Worm (Caenorhabditis elegans) whole organism, mixed stage, embryonic: ENCODE data around the gene W08F4.10.

Experiments used
- blmp-1 ChIP-seq: fragments of 150-350 bp; optimal IDR thresholded peaks from 2 replicates; lab custom pipeline; 2014; ENCODE audit warnings: missing biosample characterization, missing genetic modification characterization
- ceh-43 ChIP-seq: fragments of 200-800 bp; sonication (Bioruptor generic); optimal IDR thresholded peaks from 2 replicates; lab custom pipeline; 2018; ENCODE audit warnings: mild to moderate bottlenecking, missing genetic modification characterization, moderate library complexity, missing compliant biosample characterization
- ces-1 ChIP-seq: fragments of 150-350 bp; optimal IDR thresholded peaks from 2 replicates; lab custom pipeline; 2014; ENCODE audit warnings: missing biosample characterization, missing genetic modification reagents, missing genetic modification characterization
- cnd-1 ChIP-seq: fragments of 200-800 bp; sonication (Bioruptor generic); optimal IDR thresholded peaks from 2 replicates; lab custom pipeline; 2018; ENCODE audit warnings: mild to moderate bottlenecking, missing genetic modification characterization, missing compliant biosample characterization
- ham-2 ChIP-seq: fragments of 200-800 bp; sonication (Bioruptor generic); optimal IDR thresholded peaks from 2 replicates; lab custom pipeline; 2018; ENCODE audit warnings: mild to moderate bottlenecking, missing genetic modification characterization, missing compliant biosample characterization
- lsy-2 ChIP-seq: fragments of 150-350 bp; optimal IDR thresholded peaks from 2 replicates; lab custom pipeline; 2014; ENCODE audit warnings: missing biosample characterization, missing genetic modification characterization
- mab-5 ChIP-seq: fragments of 150-350 bp; optimal IDR thresholded peaks from 2 replicates; lab custom pipeline; 2014; ENCODE audit warnings: missing biosample characterization, missing genetic modification characterization
- nhr-237 ChIP-seq: fragments of 150-350 bp; optimal IDR thresholded peaks from 2 replicates; lab custom pipeline; 2014; ENCODE audit warnings: missing biosample characterization, missing genetic modification characterization
- nhr-28 ChIP-seq: fragments of 150-350 bp; optimal IDR thresholded peaks from 2 replicates; lab custom pipeline; 2014; ENCODE audit warnings: missing biosample characterization, missing genetic modification characterization
- sptf-1 ChIP-seq: sonication (generic microtip); optimal IDR thresholded peaks from 2 replicates; lab custom pipeline; 2017; ENCODE audit warnings: mild to moderate bottlenecking, missing genetic modification characterization, moderate library complexity, missing compliant biosample characterization
- unc-39 ChIP-seq: fragments of 150-350 bp; optimal IDR thresholded peaks from 2 replicates; lab custom pipeline; 2014; ENCODE audit warnings: missing biosample characterization, missing genetic modification characterization
- unc-62 ChIP-seq: fragments of 150-350 bp; optimal IDR thresholded peaks from 2 replicates; lab custom pipeline; 2014; ENCODE audit warnings: missing biosample characterization, missing genetic modification reagents, missing genetic modification characterization
- ztf-11 ChIP-seq: fragments of 150-350 bp; optimal IDR thresholded peaks from 2 replicates; lab custom pipeline; 2014; ENCODE audit warnings: missing biosample characterization, missing genetic modification characterization

DNA sequence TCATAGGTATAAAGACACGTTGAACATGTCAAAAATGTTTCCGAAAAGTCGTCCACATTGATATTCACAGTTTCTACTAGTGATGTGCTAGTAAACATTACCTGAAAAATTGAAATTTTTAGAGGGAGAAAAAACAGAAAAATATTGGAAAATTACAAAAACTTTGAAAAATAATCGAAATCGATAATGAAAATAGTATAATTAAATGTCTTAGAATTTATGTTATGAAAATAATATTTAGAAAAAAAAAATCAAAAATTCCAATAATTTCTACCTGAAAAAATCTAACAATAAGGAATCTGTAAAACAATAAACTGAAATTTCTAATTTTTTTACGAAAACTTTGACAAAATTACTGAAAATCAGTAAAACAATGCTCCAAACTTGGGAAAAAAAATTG lies 11.0 kb upstream of the W08F4.10 start, which contains the start of gene nhl-3:
- TF ChIP-seq ham-2 (GFP tag; lab: Kevin White, UChicago) (no peak), nhr-237 (tag; lab: Kevin White, UChicago) (no peak), unc-39 (tag; lab: Kevin White, UChicago) (no peak), ces-1 (no peak), unc-62 (GFP tag; lab: Kevin White, UChicago) (no peak), blmp-1 (tag; lab: Kevin White, UChicago) (no peak), nhr-28 (tag; lab: Kevin White, UChicago) (no peak), sptf-1 (tag; lab: Kevin White, UChicago) (no peak), mab-5 (tag; lab: Kevin White, UChicago) (no peak), ceh-43 (GFP tag; lab: Kevin White, UChicago) (no peak), lsy-2 (no peak), ztf-11 (tag; lab: Kevin White, UChicago) (no peak), cnd-1 (tag; lab: Kevin White, UChicago) (no peak)
